Worm (Caenorhabditis elegans) whole organism, dauer: Measurements from ENCODE around the gene R08E3.1.

Source experiments
- unc-62 ChIP-seq: sonication (generic microtip); optimal IDR thresholded peaks from 2 replicates; lab custom pipeline; 2017; ENCODE audit warnings: missing biosample characterization, missing genetic modification reagents, missing genetic modification characterization

R08E3.1 gene

DNA sequence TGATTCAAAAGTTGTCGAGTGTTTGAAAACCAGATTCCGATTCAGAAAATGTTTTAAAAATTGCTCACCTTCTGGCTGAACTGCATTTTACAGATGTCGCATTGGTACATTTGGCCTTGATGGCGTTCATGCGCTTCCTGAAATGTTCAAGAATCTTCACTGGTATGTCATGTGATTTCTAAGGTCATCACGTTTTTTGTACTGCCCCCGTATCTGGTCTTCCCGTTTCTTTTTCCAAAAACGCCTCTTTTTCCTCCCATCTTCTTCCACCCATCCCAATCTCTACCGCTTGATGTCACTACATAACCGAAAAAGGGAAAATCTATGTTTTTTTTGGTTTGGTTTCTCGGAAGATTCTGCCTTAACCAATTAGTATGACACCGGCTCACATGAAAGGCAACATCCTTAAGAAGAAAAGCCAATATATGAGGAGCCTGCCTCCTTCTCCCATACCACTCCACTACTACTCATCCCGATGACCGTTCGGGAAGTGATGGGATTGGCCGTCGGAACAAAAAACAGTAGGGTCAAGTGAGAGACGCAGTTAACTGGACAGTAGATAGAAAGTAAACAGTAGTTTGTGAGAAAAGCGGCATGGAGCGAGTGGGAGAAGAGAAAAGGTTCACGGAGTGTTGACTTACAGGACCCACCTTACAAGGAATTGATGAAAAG lies 12.6 kb upstream of the R08E3.1 start:
- no peak for TF ChIP-seq unc-62 (GFP tag; lab: Kevin White, UChicago)

ce11 chrX:4811242-4811641 lies 11.2 kb upstream of the R08E3.1 start, which contains the start of gene ztf-16:
ztf-16 (minus strand) TSS chrX:4811540.
- TF ChIP-seq unc-62 (GFP tag; lab: Kevin White, UChicago), result no peak

- TF ChIP-seq unc-62 (GFP tag; lab: Kevin White, UChicago), result no peak
Measured at ce11 chrX:4813115-4813732, 9.2 kb upstream of the R08E3.1 start.

- no peak for TF ChIP-seq unc-62 (GFP tag; lab: Kevin White, UChicago)
Measured at ce11 chrX:4818252-4818651, 4.2 kb upstream of the R08E3.1 start, which contains the start of gene R08E3.3. R08E3.3 (plus strand) TSS chrX:4818593.

- TF ChIP-seq unc-62 (GFP tag; lab: Kevin White, UChicago), result no peak
Measured at ce11 chrX:4818872-4819271, 3.6 kb upstream of the R08E3.1 start.

DNA sequence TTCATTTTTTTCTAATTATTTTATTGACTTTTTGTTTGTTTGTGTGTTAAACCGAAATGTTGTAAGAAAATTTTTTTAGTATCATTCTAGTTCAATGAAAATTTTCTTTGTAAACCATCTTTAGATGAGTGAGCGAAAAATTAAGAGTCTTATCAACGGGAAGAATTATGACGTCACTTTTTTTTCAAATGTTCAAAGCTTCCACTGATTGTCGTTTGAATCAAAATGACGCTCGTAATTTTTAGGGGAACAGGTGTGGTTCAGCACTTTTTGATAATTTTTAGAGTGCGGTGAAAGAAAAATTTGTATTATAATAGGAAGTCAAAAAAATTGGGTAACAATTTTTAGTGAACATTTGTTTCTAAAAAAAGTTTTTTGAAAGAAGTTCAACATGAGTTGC lies 845 bp upstream of the R08E3.1 start:
- TF ChIP-seq unc-62 (GFP tag; lab: Kevin White, UChicago), result no peak

DNA sequence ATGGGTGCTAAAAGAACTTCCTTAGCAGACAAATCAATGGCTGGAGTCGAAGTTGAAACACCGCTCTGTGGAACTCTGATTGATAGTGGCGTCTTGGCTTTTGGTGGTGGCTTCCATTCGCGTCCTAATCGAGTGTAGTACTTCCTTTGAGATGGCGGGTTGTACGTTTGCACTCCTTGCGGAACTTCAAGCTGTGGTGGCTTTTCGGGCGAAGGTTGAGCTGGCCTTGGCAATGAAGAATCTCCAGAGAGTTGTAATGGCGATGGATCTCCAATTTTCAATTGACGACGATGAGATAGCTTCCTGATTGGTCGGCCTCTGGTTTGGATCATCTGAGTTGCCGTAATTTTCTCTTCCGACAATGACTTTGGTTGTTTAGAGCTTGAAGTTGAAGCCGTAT lies 18.2 kb downstream of the R08E3.1 start:
- TF ChIP-seq unc-62 (GFP tag; lab: Kevin White, UChicago), result no peak

DNA sequence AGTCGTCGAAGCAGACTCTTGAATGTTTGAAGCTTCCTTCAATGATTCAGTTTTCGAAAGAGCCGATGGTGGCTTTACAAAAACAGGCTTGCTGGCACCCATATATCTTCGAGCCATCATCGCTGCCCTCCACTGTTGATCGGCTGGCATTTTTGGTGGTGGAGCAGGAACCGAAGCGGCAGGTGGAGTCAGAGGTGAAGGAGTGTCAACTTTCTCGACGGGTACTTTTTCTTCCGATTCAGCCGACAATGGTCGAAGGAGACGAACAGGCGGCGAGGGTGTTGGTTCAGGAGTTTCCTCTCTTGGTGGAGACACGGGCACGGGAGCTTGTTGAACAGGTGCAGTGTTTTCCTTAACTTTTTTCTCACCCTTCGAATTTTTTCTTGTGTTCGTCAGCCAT lies 19.9 kb downstream of the R08E3.1 start:
- TF ChIP-seq unc-62 (GFP tag; lab: Kevin White, UChicago), result no peak

ce11 chrX:4844765-4845164 lies 22.3 kb downstream of the R08E3.1 start:
- no peak for TF ChIP-seq unc-62 (GFP tag; lab: Kevin White, UChicago)

- no peak for TF ChIP-seq unc-62 (GFP tag; lab: Kevin White, UChicago)
Measured at ce11 chrX:4853060-4853459, 30.6 kb downstream of the R08E3.1 start, which contains the start of gene F39C12.1. F39C12.1 (minus strand) TSS chrX:4853195.

ce11 chrX:4859582-4860095 lies 37.2 kb downstream of the R08E3.1 start, which contains the start of gene add-1:
add-1 (minus strand) TSS chrX:4860045.
- no peak for TF ChIP-seq unc-62 (GFP tag; lab: Kevin White, UChicago)

DNA sequence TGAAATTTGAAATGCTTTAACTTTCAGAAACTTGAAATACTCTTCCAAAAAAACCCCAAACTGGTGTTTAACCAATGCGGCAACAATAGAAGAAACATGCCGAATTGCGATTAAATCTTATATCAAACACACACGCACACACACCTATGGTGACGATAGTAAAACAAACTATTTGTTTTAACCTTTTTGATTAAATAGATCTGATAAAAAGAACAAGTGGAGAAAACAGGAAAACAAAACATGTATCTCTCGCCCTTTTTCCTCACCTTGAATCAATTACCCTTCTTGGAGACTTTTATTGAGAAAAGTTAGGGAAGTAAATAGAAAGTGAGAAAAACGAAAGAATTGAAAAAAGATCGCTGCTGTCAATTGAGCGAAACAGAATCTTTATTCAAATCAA lies 39.0 kb downstream of the R08E3.1 start:
- no peak for TF ChIP-seq unc-62 (GFP tag; lab: Kevin White, UChicago)

DNA sequence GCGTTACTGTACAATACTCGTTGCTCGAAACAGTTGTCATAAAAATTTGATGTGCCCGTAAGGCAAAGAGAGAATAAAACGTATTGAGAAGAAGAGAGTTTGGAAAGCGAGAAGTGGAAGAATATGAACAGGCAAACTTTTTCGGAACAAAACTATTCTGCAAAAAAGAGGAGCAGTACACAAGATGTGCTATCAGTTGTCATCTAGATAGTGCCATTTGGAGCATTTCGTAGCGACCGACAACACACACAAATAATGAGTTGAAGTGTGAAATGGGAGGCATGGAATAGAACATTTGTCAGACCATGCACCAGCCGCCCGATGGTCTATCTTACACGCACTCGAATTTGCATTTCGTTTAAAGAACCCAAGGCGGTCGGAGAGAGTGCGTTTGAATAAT lies 39.6 kb downstream of the R08E3.1 start:
- no peak for TF ChIP-seq unc-62 (GFP tag; lab: Kevin White, UChicago)

- TF ChIP-seq unc-62 (GFP tag; lab: Kevin White, UChicago), result no peak
Measured at ce11 chrX:4864214-4864613, 41.8 kb downstream of the R08E3.1 start.

DNA sequence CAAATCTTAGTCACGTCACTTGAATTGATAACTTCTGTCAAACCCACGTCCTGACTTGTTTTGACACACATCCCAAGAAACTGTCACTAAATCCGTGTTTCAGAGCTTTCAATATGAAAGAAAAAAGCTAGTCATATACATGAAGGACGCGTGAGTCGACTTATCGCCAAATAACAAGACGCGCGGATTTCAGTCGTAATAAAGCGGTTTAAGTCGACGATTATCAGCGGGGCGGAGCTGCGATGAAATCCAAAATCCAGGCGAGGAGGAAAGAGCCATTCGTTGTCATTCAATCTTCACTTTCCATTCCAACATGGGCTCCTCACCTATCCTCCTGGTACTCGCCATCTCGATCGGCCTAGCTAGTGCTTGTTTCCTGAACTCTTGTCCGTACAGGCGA lies 43.4 kb downstream of the R08E3.1 start, which contains the start of gene ntc-1:
Gene ntc-1, plus strand, starts transcription at position 301 of the 400 bp plus-strand sequence.
- TF ChIP-seq unc-62 (GFP tag; lab: Kevin White, UChicago), result no peak

DNA sequence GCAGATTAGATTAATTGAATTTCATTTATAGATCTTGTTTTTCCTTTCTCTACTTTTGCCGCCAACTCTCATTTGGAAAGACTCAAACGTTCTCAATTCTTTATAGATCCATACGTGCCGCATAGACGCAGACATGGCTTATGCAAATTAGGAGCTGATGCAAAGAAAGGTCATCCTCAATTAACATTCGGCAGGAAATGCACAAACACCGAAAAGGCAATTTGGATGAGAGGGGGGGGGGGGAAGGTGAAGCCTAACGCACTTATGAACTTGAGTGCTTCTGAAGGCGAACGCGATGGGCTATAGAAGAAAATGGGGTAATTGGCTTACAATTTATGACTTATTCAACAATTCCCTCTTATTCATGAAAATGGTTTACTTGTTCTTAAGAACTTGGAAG lies 47.2 kb downstream of the R08E3.1 start:
- TF ChIP-seq unc-62 (GFP tag; lab: Kevin White, UChicago), result no peak

- no peak for TF ChIP-seq unc-62 (GFP tag; lab: Kevin White, UChicago)
Measured at ce11 chrX:4870683-4871082, 48.2 kb downstream of the R08E3.1 start.
